Worm (Caenorhabditis elegans): Measurements from ENCODE around the gene tin-9.2.

- TF ChIP-seq ztf-11 (tag; optimal IDR thresholded peaks at IDR 0.05): no peak
- no peak for TF ChIP-seq snpc-4 (tag; optimal IDR thresholded peaks at IDR 0.05)
These were observed 13.1 kb upstream of the tin-9.2 start for ce11 chrIV:13085675-13086074.
